Worm (Caenorhabditis elegans) whole organism, L1 larva: Measurements from ENCODE around the gene Y69H2.7.

Source experiments
- C04F5.9 ChIP-seq: sonication (generic microtip); optimal IDR thresholded peaks from 2 replicates; lab custom pipeline; 2016; ENCODE audit warnings: missing genetic modification characterization, missing compliant biosample characterization
- C16A3.4 ChIP-seq: fragments of 150-350 bp; optimal IDR thresholded peaks from 2 replicates; lab custom pipeline; 2014; ENCODE audit warnings: missing biosample characterization, missing genetic modification characterization
- aha-1 ChIP-seq: fragments of 150-350 bp; optimal IDR thresholded peaks from 2 replicates; lab custom pipeline; 2014; ENCODE audit warnings: missing biosample characterization, missing genetic modification characterization
- ama-1 ChIP-seq: fragments of 150-350 bp; optimal IDR thresholded peaks from 2 replicates; lab custom pipeline; 2014
- ceh-8 ChIP-seq: fragments of 200-800 bp; sonication (Bioruptor generic); optimal IDR thresholded peaks from 2 replicates; lab custom pipeline; 2018; ENCODE audit warnings: mild to moderate bottlenecking, missing genetic modification characterization, moderate library complexity, missing compliant biosample characterization
- dsc-1 ChIP-seq: sonication (generic microtip); optimal IDR thresholded peaks from 2 replicates; lab custom pipeline; 2016; ENCODE audit warnings: mild to moderate bottlenecking, missing genetic modification characterization, missing compliant biosample characterization
- efl-1 ChIP-seq, 4 experiments: fragments of 150-350 bp; optimal IDR thresholded peaks in 3 of 4; peaks in 1 of 4; 1 replicate in 1 of 4; 2 replicates in 3 of 4; lab custom pipeline; 2014; ENCODE audit warnings: missing biosample characterization in 2 of 4, missing genetic modification characterization in 2 of 4, missing genetic modification reagents in 2 of 4
- egl-13 ChIP-seq: sonication (generic microtip); optimal IDR thresholded peaks from 2 replicates; lab custom pipeline; 2016; ENCODE audit warnings: missing genotype, missing genetic modification reagents, missing genetic modification characterization, missing compliant biosample characterization
- elt-3 ChIP-seq, 6 experiments: fragments of 150-350 bp in 1 of 6; sonication (generic microtip); optimal IDR thresholded peaks; 2 replicates each; lab custom pipeline; 2017 to 2018; ENCODE audit warnings: missing biosample characterization in 6 of 6, missing genetic modification characterization in 6 of 6, inconsistent platforms in 1 of 6
- ets-5 ChIP-seq: fragments of 200-800 bp; sonication (Bioruptor generic); IDR thresholded peaks from 2 replicates; pipeline ENCODE4 v1.3.6; 2022; ENCODE audit warnings: missing genetic modification characterization, missing compliant biosample characterization
- fkh-10 ChIP-seq: sonication (generic microtip); optimal IDR thresholded peaks from 2 replicates; lab custom pipeline; 2017; ENCODE audit warnings: missing biosample characterization, missing genetic modification reagents, missing genetic modification characterization
- fkh-4 ChIP-seq: sonication (generic microtip); optimal IDR thresholded peaks from 2 replicates; lab custom pipeline; 2016; ENCODE audit warnings: missing compliant biosample characterization, missing genetic modification characterization, borderline replicate concordance
- fkh-8 ChIP-seq: sonication (generic microtip); optimal IDR thresholded peaks from 2 replicates; lab custom pipeline; 2016; ENCODE audit warnings: mild to moderate bottlenecking, missing genetic modification characterization, missing compliant biosample characterization
- grh-1 ChIP-seq: fragments of 200-800 bp; sonication (Bioruptor generic); IDR thresholded peaks from 2 replicates; pipeline ENCODE4 v1.3.6; 2022; ENCODE audit warnings: missing genetic modification reagents, missing genetic modification characterization, missing compliant biosample characterization
- hlh-17 ChIP-seq: fragments of 200-800 bp; sonication (Bioruptor generic); optimal IDR thresholded peaks from 2 replicates; lab custom pipeline; 2018; ENCODE audit warnings: missing genetic modification characterization, mild to moderate bottlenecking, missing compliant biosample characterization, moderate library complexity, borderline replicate concordance
- hlh-4 ChIP-seq: sonication (generic microtip); optimal IDR thresholded peaks from 2 replicates; lab custom pipeline; 2016; ENCODE audit warnings: mild to moderate bottlenecking, missing genetic modification characterization, missing compliant biosample characterization
- jun-1 ChIP-seq: fragments of 150-350 bp; optimal IDR thresholded peaks from 2 replicates; lab custom pipeline; 2014; ENCODE audit warnings: missing biosample characterization, missing genetic modification reagents, missing genetic modification characterization
- lin-35 ChIP-seq, 2 experiments: fragments of 150-350 bp; optimal IDR thresholded peaks; 2 replicates each; lab custom pipeline; 2014; ENCODE audit warnings: missing biosample characterization in 2 of 2, missing genetic modification characterization in 2 of 2, missing genetic modification reagents in 2 of 2
- lin-39 ChIP-seq: fragments of 150-350 bp; optimal IDR thresholded peaks from 2 replicates; lab custom pipeline; 2014; ENCODE audit warnings: missing biosample characterization, missing genetic modification reagents, missing genetic modification characterization
- mab-9 ChIP-seq: fragments of 200-800 bp; sonication (Bioruptor generic); IDR thresholded peaks from 2 replicates; pipeline ENCODE4 v1.3.6; 2022; ENCODE audit warnings: missing genetic modification reagents, missing genetic modification characterization, missing compliant biosample characterization
- mdl-1 ChIP-seq, 2 experiments: fragments of 150-350 bp; optimal IDR thresholded peaks; 2 replicates each; lab custom pipeline; 2014 to 2017; ENCODE audit warnings: missing biosample characterization in 2 of 2, missing genetic modification characterization in 2 of 2, inconsistent platforms in 1 of 2
- nhr-11 ChIP-seq: fragments of 150-350 bp; optimal IDR thresholded peaks from 2 replicates; lab custom pipeline; 2014; ENCODE audit warnings: missing biosample characterization, missing genetic modification characterization
- nhr-47 ChIP-seq: sonication (generic microtip); optimal IDR thresholded peaks from 2 replicates; lab custom pipeline; 2016; ENCODE audit warnings: mild to moderate bottlenecking, missing genetic modification characterization, moderate library complexity, missing compliant biosample characterization
- nhr-76 ChIP-seq: sonication (generic microtip); optimal IDR thresholded peaks from 2 replicates; lab custom pipeline; 2017; ENCODE audit warnings: missing biosample characterization, missing genetic modification characterization
- nhr-77 ChIP-seq: fragments of 150-350 bp; optimal IDR thresholded peaks from 2 replicates; lab custom pipeline; 2014; ENCODE audit warnings: missing biosample characterization, missing genetic modification characterization
- nhr-85 ChIP-seq: sonication (generic microtip); peaks from one replicate; lab custom pipeline; 2016; ENCODE audit warnings: missing genetic modification characterization, inconsistent platforms, missing compliant biosample characterization
- nhr-90 ChIP-seq: sonication (generic microtip); optimal IDR thresholded peaks from 2 replicates; lab custom pipeline; 2016; ENCODE audit warnings: mild to moderate bottlenecking, missing genetic modification characterization, missing compliant biosample characterization; ENCODE audit not compliant: poor library complexity
- pag-3 ChIP-seq: sonication (generic microtip); optimal IDR thresholded peaks from 2 replicates; lab custom pipeline; 2017; ENCODE audit warnings: missing genetic modification characterization, mild to moderate bottlenecking, missing compliant biosample characterization, antibody characterized with exemption, borderline replicate concordance; ENCODE audit not compliant: insufficient read depth
- pax-3 ChIP-seq: fragments of 200-800 bp; sonication (Bioruptor generic); optimal IDR thresholded peaks from 2 replicates; lab custom pipeline; 2018; ENCODE audit warnings: mild to moderate bottlenecking, missing genetic modification characterization, moderate library complexity, missing compliant biosample characterization
- snpc-4 ChIP-seq: fragments of 150-350 bp; optimal IDR thresholded peaks from 2 replicates; lab custom pipeline; 2014; ENCODE audit warnings: missing biosample characterization, missing genetic modification characterization
- sox-4 ChIP-seq: sonication (generic microtip); optimal IDR thresholded peaks from 2 replicates; lab custom pipeline; 2016; ENCODE audit warnings: missing genetic modification characterization, missing compliant biosample characterization
- tbx-2 ChIP-seq: sonication (generic microtip); optimal IDR thresholded peaks from 2 replicates; lab custom pipeline; 2016; ENCODE audit warnings: missing genetic modification characterization, missing compliant biosample characterization
- tlp-1 ChIP-seq: fragments of 150-350 bp; optimal IDR thresholded peaks from 2 replicates; lab custom pipeline; 2014; ENCODE audit warnings: missing biosample characterization, missing genetic modification characterization
- unc-98 ChIP-seq: fragments of 200-800 bp; sonication (Bioruptor generic); IDR thresholded peaks from 2 replicates; pipeline ENCODE4 v1.3.6; 2022; ENCODE audit warnings: missing genetic modification characterization, missing compliant biosample characterization

The Y69H2.7 gene

DNA sequence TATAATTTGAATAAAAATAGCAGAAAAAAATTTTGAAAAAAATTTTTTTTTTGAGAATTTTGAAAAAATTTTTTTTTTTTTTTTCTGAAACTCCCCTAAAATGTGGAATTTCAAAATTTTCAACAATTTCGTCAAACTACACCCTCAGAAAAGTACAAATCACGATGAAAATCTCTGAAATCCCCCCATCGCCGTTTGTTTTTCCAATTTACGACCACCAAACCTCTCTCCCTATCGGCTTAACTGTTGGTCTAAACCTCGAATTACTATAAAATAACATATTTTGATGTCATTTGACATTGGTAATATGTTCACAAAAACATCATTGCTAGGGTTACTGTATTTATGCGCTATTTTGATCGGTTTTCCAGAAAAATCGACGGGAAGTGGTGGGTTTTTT, 19.8 kb upstream of the Y69H2.7 start, which contains the start of gene Y69H2.10:
Y69H2.10 (plus strand) TSS at position 301 of the 400 bp plus-strand sequence.
- TF ChIP-seq pag-3 (tag; lab: Kevin White, UChicago), result no peak
- TF ChIP-seq grh-1 (GFP tag; lab: Robert Waterston, UW), result no peak
- TF ChIP-seq efl-1 (optimal IDR thresholded peaks at IDR 0.05; lab: Kevin White, UChicago), result no peak
- no peak for TF ChIP-seq efl-1 (GFP tag; optimal IDR thresholded peaks at IDR 0.05 in 1 of 2; lab: Kevin White, UChicago)
- no peak for TF ChIP-seq fkh-10 (GFP tag; lab: Kevin White, UChicago)
- no peak for TF ChIP-seq jun-1
- TF ChIP-seq ceh-8 (GFP tag; lab: Kevin White, UChicago), result no peak

DNA sequence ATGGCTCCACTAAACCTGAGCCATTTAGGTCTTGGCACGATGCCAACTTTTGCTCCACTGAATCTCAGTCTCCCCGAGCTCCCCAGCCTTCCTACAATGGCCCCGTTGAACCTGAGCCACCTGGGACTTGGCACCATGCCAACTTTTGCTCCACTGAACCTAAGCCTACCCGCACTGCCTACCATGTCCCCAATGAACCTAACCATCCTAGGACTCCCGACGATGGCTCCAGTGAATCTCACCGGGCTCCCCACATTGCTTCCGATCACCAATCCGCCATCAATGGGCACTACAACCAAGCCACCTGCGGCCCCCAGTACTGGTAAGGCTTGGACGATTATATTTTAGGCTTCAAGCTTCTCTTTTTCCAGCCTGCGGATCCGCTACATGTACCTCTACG, 18.0 kb upstream of the Y69H2.7 start:
- no peak for TF ChIP-seq C16A3.4 (tag; lab: Kevin White, UChicago)
- TF ChIP-seq fkh-4 (tag; lab: Kevin White, UChicago), result no peak
- no peak for TF ChIP-seq efl-1 (optimal IDR thresholded peaks at IDR 0.05; lab: Kevin White, UChicago)
- peak in 1 of 2 experiments; percentile 82 for TF ChIP-seq efl-1 (GFP tag; optimal IDR thresholded peaks at IDR 0.05 in 1 of 2; lab: Kevin White, UChicago)
- no peak for TF ChIP-seq nhr-76 (tag; lab: Kevin White, UChicago)

ce11 chrV:18674367-18674766, 15.4 kb upstream of the Y69H2.7 start:
- TF ChIP-seq mab-9 (GFP tag; lab: Robert Waterston, UW), result no peak
- TF ChIP-seq C04F5.9 (tag; lab: Kevin White, UChicago), result no peak
- TF ChIP-seq nhr-90 (tag; lab: Kevin White, UChicago), result no peak
- TF ChIP-seq jun-1, result no peak
- TF ChIP-seq lin-35 (GFP tag; optimal IDR thresholded peaks at IDR 0.05; lab: Kevin White, UChicago), result no peak
- TF ChIP-seq nhr-11 (tag; lab: Kevin White, UChicago), result no peak
- no peak for TF ChIP-seq hlh-17 (GFP tag; lab: Kevin White, UChicago)
- no peak for TF ChIP-seq tlp-1 (tag; lab: Kevin White, UChicago)
- no peak for TF ChIP-seq nhr-47
- no peak for TF ChIP-seq lin-39 (tag; lab: Kevin White, UChicago)

DNA sequence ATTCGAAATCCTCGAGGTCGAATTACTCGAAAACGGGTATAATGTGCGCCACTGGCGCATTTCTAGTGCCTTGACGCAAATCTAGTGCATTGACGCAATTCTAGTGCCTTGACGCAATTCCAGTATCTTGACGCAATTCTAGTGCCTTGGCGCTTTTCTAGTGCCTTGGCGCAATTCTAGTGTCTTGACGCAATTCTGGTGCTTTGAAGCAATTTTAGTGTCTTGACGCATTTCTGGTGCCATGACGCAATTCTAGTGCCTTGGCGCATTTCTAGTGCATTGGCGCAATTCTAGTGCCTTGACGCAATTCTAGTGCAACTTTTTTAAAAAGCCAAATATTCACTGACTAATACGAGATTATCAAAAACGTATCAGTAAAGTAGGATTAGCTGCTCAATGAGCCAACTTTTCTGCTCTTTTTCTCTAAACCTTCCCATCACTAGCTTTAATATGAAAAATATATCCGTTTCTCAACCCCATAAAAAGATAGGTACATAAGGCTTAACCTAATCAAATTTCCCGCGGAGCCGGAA, 5.3 kb upstream of the Y69H2.7 start, which contains the start of gene Y69H2.17:
Y69H2.17 (plus strand) TSS at position 483 of the 533 bp plus-strand sequence.
- TF ChIP-seq pax-3 (tag; lab: Kevin White, UChicago) (peak; percentile 54), elt-3 (tag; optimal IDR thresholded peaks at IDR 0.05; lab: Kevin White, UChicago) (no peak), ama-1 (no peak), fkh-4 (tag; lab: Kevin White, UChicago) (no peak), sox-4 (tag; lab: Kevin White, UChicago) (peak; percentile 12), nhr-76 (tag; lab: Kevin White, UChicago) (no peak), egl-13 (tag; lab: Kevin White, UChicago) (peak; percentile 7), ets-5 (GFP tag; lab: Robert Waterston, UW) (no peak), nhr-85 (no peak), tbx-2 (no peak), dsc-1 (tag; lab: Kevin White, UChicago) (peak; percentile 80), nhr-47 (peak; percentile 64), unc-98 (GFP tag; lab: Robert Waterston, UW) (no peak), fkh-8 (tag; lab: Kevin White, UChicago) (peak; percentile 63), aha-1 (tag; lab: Kevin White, UChicago) (no peak), mdl-1 (tag; optimal IDR thresholded peaks at IDR 0.05; lab: Kevin White, UChicago) (no peak), C16A3.4 (tag; lab: Kevin White, UChicago) (no peak), snpc-4 (tag; lab: Kevin White, UChicago) (no peak), nhr-77 (tag; lab: Kevin White, UChicago) (no peak), hlh-4 (tag; lab: Kevin White, UChicago) (no peak), nhr-11 (tag; lab: Kevin White, UChicago) (no peak), jun-1 (no peak)
- TF ChIP-seq, all 84 proteins: peak for 6
